Fruit fly (Drosophila melanogaster): ENCODE data around the gene Galphaf.

DNA sequence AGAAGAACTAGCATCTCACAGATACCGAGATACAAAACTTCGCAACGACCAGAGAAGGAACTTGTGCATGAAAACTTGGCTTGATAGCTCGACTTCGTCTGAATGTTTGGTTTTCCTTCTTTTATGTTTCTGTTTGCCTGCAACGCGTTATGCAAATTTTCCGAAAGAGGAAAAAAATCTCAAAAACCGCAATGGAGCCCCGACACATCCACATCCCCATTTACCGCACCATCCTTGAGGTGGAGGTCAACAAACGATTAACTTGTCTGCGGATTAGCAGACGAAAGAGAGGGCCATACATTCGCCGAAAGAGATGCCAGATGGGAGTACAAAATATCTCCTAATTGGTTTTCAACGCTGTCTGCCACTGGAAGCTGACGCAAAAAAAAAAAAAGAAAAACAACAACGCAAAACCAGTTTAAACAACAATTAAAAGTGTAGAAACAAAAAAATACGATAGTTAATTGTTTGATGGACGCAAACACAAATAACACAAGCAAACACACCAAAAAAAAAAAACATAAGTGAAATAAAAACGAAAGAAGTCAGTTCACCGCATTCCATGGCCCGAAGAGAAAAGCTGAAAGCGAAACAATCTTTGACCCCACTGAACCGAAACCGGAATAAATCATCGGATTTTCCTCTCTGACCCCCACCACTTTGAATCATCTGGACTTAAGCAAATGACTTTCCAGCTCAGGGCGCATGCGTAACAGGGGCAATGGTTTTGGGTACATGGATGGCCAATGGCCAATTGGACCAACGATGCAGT is 27.5 kb upstream of the Galphaf start:
- TF ChIP-seq OdsH (GFP tag; optimal IDR thresholded peaks at IDR 0.05) (no peak), Blimp-1 (GFP tag; optimal IDR thresholded peaks at IDR 0.05) (no peak), topi (GFP tag; optimal IDR thresholded peaks at IDR 0.05) (no peak), CG6163 (GFP tag; IDR thresholded peaks at IDR 0.05) (no peak), dsx (GFP tag; optimal IDR thresholded peaks at IDR 0.05; ENCODE audit: poor library complexity, severe bottlenecking) (no peak), svp (GFP tag) (no peak), Eip93F (GFP tag; optimal IDR thresholded peaks at IDR 0.05) (no peak), Sox102F (GFP tag; optimal IDR thresholded peaks at IDR 0.05) (no peak), fkh (GFP tag; optimal IDR thresholded peaks at IDR 0.05) (no peak)

Data from whole organism, prepupa.